Fruit fly (Drosophila melanogaster) whole organism, embryonic: Measurements from ENCODE around the gene CG14718.

ENCODE experiments used
- Adf1 ChIP-seq: fragments of 200-800 bp; sonication (Bioruptor generic); IDR thresholded peaks from 2 replicates; pipeline ENCODE4 v1.3.6; 2022; ENCODE audit warnings: missing biosample characterization, missing genetic modification characterization
- CG10209 ChIP-seq: fragments of 200-800 bp; sonication (Bioruptor generic); optimal IDR thresholded peaks from 3 replicates; lab custom pipeline; 2017; ENCODE audit warnings: missing biosample characterization, mild to moderate bottlenecking, missing genetic modification characterization, missing genetic modification reagents
- CG10979 ChIP-seq: fragments of 200-800 bp; sonication (Bioruptor generic); optimal IDR thresholded peaks from 2 replicates; lab custom pipeline; 2018; ENCODE audit warnings: missing biosample characterization, mild to moderate bottlenecking, missing genetic modification characterization, moderate library complexity
- CG12071 ChIP-seq: fragments of 200-800 bp; sonication (Bioruptor generic); optimal IDR thresholded peaks from 3 replicates; lab custom pipeline; 2018; ENCODE audit warnings: missing biosample characterization, mild to moderate bottlenecking, missing genetic modification characterization
- CG12236 ChIP-seq: fragments of 200-800 bp; sonication (Bioruptor generic); optimal IDR thresholded peaks from 2 replicates; lab custom pipeline; 2016; ENCODE audit warnings: missing biosample characterization, missing genetic modification characterization
- CG13123 ChIP-seq: fragments of 200-800 bp; sonication (Bioruptor generic); optimal IDR thresholded peaks from 2 replicates; lab custom pipeline; 2016; ENCODE audit warnings: missing biosample characterization, missing genetic modification characterization
- CG15011 ChIP-seq: fragments of 200-800 bp; sonication (Bioruptor generic); optimal IDR thresholded peaks from 3 replicates; lab custom pipeline; 2018; ENCODE audit warnings: missing biosample characterization, mild to moderate bottlenecking, missing genetic modification characterization
- CG17612 ChIP-seq: fragments of 200-800 bp; sonication (Bioruptor generic); IDR thresholded peaks from 2 replicates; pipeline ENCODE4 v1.3.6; 2022; ENCODE audit warnings: missing biosample characterization, missing genetic modification characterization
- CG2129 ChIP-seq: fragments of 200-800 bp; sonication (Bioruptor generic); IDR thresholded peaks from 2 replicates; pipeline ENCODE4 v1.3.6; 2022; ENCODE audit warnings: missing biosample characterization, missing genetic modification characterization; ENCODE audit not compliant: partially characterized antibody
- CG2199 ChIP-seq: fragments of 200-800 bp; sonication (Bioruptor generic); IDR thresholded peaks from 3 replicates; pipeline ENCODE4 v1.3.6; 2022; ENCODE audit warnings: missing biosample characterization, missing genetic modification characterization
- CG2678 ChIP-seq: fragments of 200-800 bp; sonication (Bioruptor generic); optimal IDR thresholded peaks from 3 replicates; lab custom pipeline; 2019; ENCODE audit warnings: missing biosample characterization, mild to moderate bottlenecking, missing genetic modification characterization, moderate library complexity
- CG31365 ChIP-seq: fragments of 200-800 bp; sonication (Bioruptor generic); optimal IDR thresholded peaks from 2 replicates; lab custom pipeline; 2018; ENCODE audit warnings: missing biosample characterization, mild to moderate bottlenecking, missing genetic modification characterization
- CG4328 ChIP-seq: fragments of 200-800 bp; sonication (Bioruptor generic); optimal IDR thresholded peaks from 3 replicates; lab custom pipeline; 2017; ENCODE audit warnings: missing biosample characterization, missing genetic modification reagents, missing genetic modification characterization
- CG6272 ChIP-seq: fragments of 200-800 bp; sonication (Bioruptor generic); IDR thresholded peaks from 2 replicates; pipeline ENCODE4 v1.3.6; 2022; ENCODE audit warnings: missing biosample characterization, missing genetic modification characterization
- CG6683 ChIP-seq: fragments of 200-800 bp; sonication (Bioruptor generic); optimal IDR thresholded peaks from 2 replicates; lab custom pipeline; 2017; ENCODE audit warnings: missing biosample characterization, mild to moderate bottlenecking, missing genetic modification characterization, missing genetic modification reagents
- CG6689 ChIP-seq: fragments of 200-800 bp; sonication (Bioruptor generic); IDR thresholded peaks from 2 replicates; pipeline ENCODE4 v1.3.6; 2022; ENCODE audit warnings: missing biosample characterization, missing genetic modification characterization
- CG7839 ChIP-seq: fragments of 200-800 bp; sonication (Bioruptor generic); optimal IDR thresholded peaks from 3 replicates; lab custom pipeline; 2018; ENCODE audit warnings: missing biosample characterization, mild to moderate bottlenecking, missing genetic modification characterization, moderate library complexity
- CG9215 ChIP-seq: fragments of 200-800 bp; sonication (Bioruptor generic); IDR thresholded peaks from 2 replicates; pipeline ENCODE4 v1.3.6; 2022; ENCODE audit warnings: missing biosample characterization, missing genetic modification characterization
- CG9727 ChIP-seq: fragments of 200-800 bp; sonication (Bioruptor generic); optimal IDR thresholded peaks from 3 replicates; lab custom pipeline; 2017; ENCODE audit warnings: missing biosample characterization, mild to moderate bottlenecking, missing genetic modification characterization
- CoRest ChIP-seq: fragments of 200-800 bp; sonication (Bioruptor generic); optimal IDR thresholded peaks from 3 replicates; lab custom pipeline; 2018; ENCODE audit warnings: missing biosample characterization, mild to moderate bottlenecking, missing genetic modification characterization, moderate library complexity
- D ChIP-seq, 2 experiments: fragments of 200-800 bp in 1 of 2; fragments of >200 bp in 1 of 2; sonication (Bioruptor generic) in 1 of 2; optimal IDR thresholded peaks; 2 replicates in 1 of 2; 3 replicates in 1 of 2; lab custom pipeline; 2017; ENCODE audit warnings: mild to moderate bottlenecking in 1 of 2, missing biosample characterization in 1 of 2, missing genetic modification characterization in 1 of 2, missing genetic modification reagents in 1 of 2
- Drgx ChIP-seq: fragments of 200-800 bp; sonication (Bioruptor generic); IDR thresholded peaks from 2 replicates; pipeline ENCODE4 v1.3.6; 2022; ENCODE audit warnings: missing biosample characterization, missing genetic modification characterization
- Ets65A ChIP-seq: fragments of 200-800 bp; sonication (Bioruptor generic); peaks from one replicate; lab custom pipeline; 2016; ENCODE audit warnings: missing biosample characterization, missing genetic modification characterization
- Fer1 ChIP-seq: fragments of 200-800 bp; sonication (Bioruptor generic); optimal IDR thresholded peaks from 2 replicates; lab custom pipeline; 2017; ENCODE audit warnings: missing biosample characterization, mild to moderate bottlenecking, missing genetic modification characterization
- MBD-R2 ChIP-seq: fragments of 200-800 bp; sonication (Bioruptor generic); IDR thresholded peaks from 2 replicates; pipeline ENCODE4 v1.3.6; 2022; ENCODE audit warnings: missing biosample characterization, missing genetic modification characterization
- Med ChIP-seq: fragments of 200-800 bp; sonication (Bioruptor generic); peaks from one replicate; lab custom pipeline; 2016; ENCODE audit warnings: missing biosample characterization, missing genetic modification characterization, mild to moderate bottlenecking, inconsistent platforms, moderate library complexity
- Oaz ChIP-seq: fragments of 200-800 bp; sonication (Bioruptor generic); IDR thresholded peaks from 2 replicates; pipeline ENCODE4 v1.3.6; 2022; ENCODE audit warnings: missing biosample characterization, missing genetic modification characterization
- Sin3A ChIP-seq: fragments of >200 bp; optimal IDR thresholded peaks from 2 replicates; lab custom pipeline; 2018
- Sox102F ChIP-seq: fragments of 200-800 bp; sonication (Bioruptor generic); optimal IDR thresholded peaks from 2 replicates; lab custom pipeline; 2018; ENCODE audit warnings: missing biosample characterization, mild to moderate bottlenecking, missing genetic modification characterization, moderate library complexity
- Trl ChIP-seq, 3 experiments: fragments of >200 bp in 2 of 3; fragments of 200-800 bp in 1 of 3; sonication (Bioruptor generic) in 1 of 3; optimal IDR thresholded peaks; 2 replicates in 1 of 3; 3 replicates in 2 of 3; lab custom pipeline; 2016 to 2017; ENCODE audit warnings: missing biosample characterization in 1 of 3, missing genetic modification characterization in 1 of 3
- Usf ChIP-seq: fragments of 200-800 bp; sonication (Bioruptor generic); optimal IDR thresholded peaks from 2 replicates; lab custom pipeline; 2017; ENCODE audit warnings: missing genotype, missing biosample characterization, missing genetic modification characterization
- Xrp1 ChIP-seq: fragments of 200-800 bp; sonication (Bioruptor generic); IDR thresholded peaks from 2 replicates; pipeline ENCODE4 v1.3.6; 2022; ENCODE audit warnings: missing biosample characterization, missing genetic modification characterization
- ab ChIP-seq: fragments of 200-800 bp; sonication (Bioruptor generic); optimal IDR thresholded peaks from 2 replicates; lab custom pipeline; 2016; ENCODE audit warnings: missing biosample characterization, missing genetic modification characterization
- al ChIP-seq: fragments of 200-800 bp; sonication (Bioruptor generic); IDR thresholded peaks from 2 replicates; pipeline ENCODE4 v1.3.6; 2022; ENCODE audit warnings: missing biosample characterization, missing genetic modification characterization
- ara ChIP-seq: fragments of 200-800 bp; sonication (Bioruptor generic); IDR thresholded peaks from 2 replicates; pipeline ENCODE4 v1.3.6; 2022; ENCODE audit warnings: missing biosample characterization, missing genetic modification characterization
- ase ChIP-seq: fragments of 200-800 bp; sonication (Bioruptor generic); IDR thresholded peaks from 3 replicates; pipeline ENCODE4 v1.3.6; 2022; ENCODE audit warnings: missing biosample characterization, missing genetic modification characterization
- ato ChIP-seq: fragments of 200-800 bp; sonication (Bioruptor generic); IDR thresholded peaks from 2 replicates; pipeline ENCODE4 v1.3.6; 2022; ENCODE audit warnings: missing biosample characterization, missing genetic modification characterization; ENCODE audit not compliant: partially characterized antibody
- cad ChIP-seq: fragments of >200 bp; optimal IDR thresholded peaks from 2 replicates; lab custom pipeline; 2017; ENCODE audit warnings: missing biosample characterization, missing genetic modification characterization
- chif ChIP-seq, 2 experiments: fragments of 200-800 bp; sonication (Bioruptor generic); optimal IDR thresholded peaks; 3 replicates each; lab custom pipeline; 2016; ENCODE audit warnings: missing biosample characterization in 2 of 2, missing genetic modification characterization in 2 of 2
- dimm ChIP-seq: fragments of 200-800 bp; sonication (Bioruptor generic); IDR thresholded peaks from 2 replicates; pipeline ENCODE4 v1.3.6; 2022; ENCODE audit warnings: missing biosample characterization, missing genetic modification characterization
- dm ChIP-seq: fragments of 200-800 bp; sonication (Bioruptor generic); optimal IDR thresholded peaks from 3 replicates; lab custom pipeline; 2016; ENCODE audit warnings: missing biosample characterization, missing genetic modification characterization
- dmrt99B ChIP-seq: fragments of 200-800 bp; sonication (Bioruptor generic); optimal IDR thresholded peaks from 2 replicates; lab custom pipeline; 2018; ENCODE audit warnings: missing biosample characterization, mild to moderate bottlenecking, missing genetic modification characterization, moderate library complexity
- dysf ChIP-seq: fragments of 200-800 bp; sonication (Bioruptor generic); IDR thresholded peaks from 3 replicates; pipeline ENCODE4 v1.3.6; 2022; ENCODE audit warnings: missing biosample characterization, missing genetic modification characterization
- lola ChIP-seq, 3 experiments: fragments of >200 bp in 2 of 3; fragments of 200-800 bp in 1 of 3; sonication (Bioruptor generic) in 1 of 3; optimal IDR thresholded peaks; 2 replicates each; lab custom pipeline; 2017 to 2019; ENCODE audit warnings: missing biosample characterization in 3 of 3, missing genetic modification characterization in 3 of 3, mild to moderate bottlenecking in 1 of 3, moderate library complexity in 1 of 3
- pan ChIP-seq, 4 experiments: fragments of >200 bp in 3 of 4; fragments of 200-800 bp in 1 of 4; sonication (Bioruptor generic) in 1 of 4; optimal IDR thresholded peaks in 3 of 4; IDR thresholded peaks in 1 of 4; 2 replicates each; pipeline versions ENCODE4 v1.3.6 to Lab custom; 2017 to 2022; ENCODE audit warnings: missing biosample characterization in 2 of 4, missing genetic modification characterization in 2 of 4, mixed read lengths in 1 of 4
- psq ChIP-seq: fragments of 200-800 bp; sonication (Bioruptor generic); optimal IDR thresholded peaks from 2 replicates; lab custom pipeline; 2017; ENCODE audit warnings: missing biosample characterization, missing genetic modification characterization
- ssp ChIP-seq: fragments of 200-800 bp; sonication (Bioruptor generic); IDR thresholded peaks from 2 replicates; pipeline ENCODE4 v1.3.6; 2022; ENCODE audit warnings: missing biosample characterization, missing genetic modification characterization
- stc ChIP-seq: fragments of 200-800 bp; sonication (Bioruptor generic); IDR thresholded peaks from 2 replicates; pipeline ENCODE4 v1.3.6; 2022; ENCODE audit warnings: missing biosample characterization, missing genetic modification characterization
- zen ChIP-seq: fragments of 200-800 bp; sonication (Bioruptor generic); optimal IDR thresholded peaks from 3 replicates; lab custom pipeline; 2018; ENCODE audit warnings: missing biosample characterization, mild to moderate bottlenecking, missing genetic modification characterization, moderate library complexity

The CG14718 gene

dm6 chr3R:11661712-11662111 lies 38.7 kb upstream of the CG14718 start (continued):
- TF ChIP-seq stc (GFP tag; lab: Robert Waterston, UW) (peak; percentile 40; the same call in 1 of the 2 replicates), CG12071 (peak; percentile 54), CG9215 (GFP tag; lab: Robert Waterston, UW) (no peak; the same call in 1 of the 2 replicates), ase (GFP tag; lab: Robert Waterston, UW) (peak; percentile 48; the same call in 1 of the 3 replicates), CG4328 (GFP tag; lab: Kevin White, UChicago) (no peak), CG10209 (GFP tag; lab: Kevin White, UChicago) (peak; percentile 45), CoRest (tag; lab: Kevin White, UChicago) (peak; percentile 56), MBD-R2 (no peak), Fer1 (GFP tag; lab: Kevin White, UChicago) (peak; percentile 70), dimm (peak; percentile 20; the same call in 1 of the 2 replicates)

- TF ChIP-seq CG12236 (no peak), D (optimal IDR thresholded peaks at IDR 0.05; lab: Kevin White, UChicago) (no peak), D (GFP tag; optimal IDR thresholded peaks at IDR 0.05; lab: Kevin White, UChicago) (no peak), chif (GFP tag; optimal IDR thresholded peaks at IDR 0.05; lab: Kevin White, UChicago) (peak in 1 of 2 experiments; percentile 4), cad (GFP tag; lab: Kevin White, UChicago) (no peak), ato (GFP tag; lab: Robert Waterston, UW) (no peak), CG7839 (peak; percentile 6), Sox102F (peak; percentile 27), Ets65A (no peak), lola (GFP tag; optimal IDR thresholded peaks at IDR 0.05; lab: Kevin White, UChicago) (no peak), Adf1 (GFP tag; lab: Robert Waterston, UW) (no peak), dm (GFP tag; lab: Kevin White, UChicago) (no peak), CG2199 (GFP tag; lab: Robert Waterston, UW) (no peak), CG17612 (GFP tag; lab: Robert Waterston, UW) (no peak), Sin3A (lab: Kevin White, UChicago) (no peak), ara (GFP tag; lab: Robert Waterston, UW) (no peak), Trl (optimal IDR thresholded peaks at IDR 0.05; lab: Kevin White, UChicago) (no peak), Trl (GFP tag; optimal IDR thresholded peaks at IDR 0.05; lab: Kevin White, UChicago) (no peak), Drgx (peak; percentile 35; the same call in 1 of the 2 replicates), CG15011 (GFP tag; lab: Kevin White, UChicago) (no peak), CG2129 (no peak), zen (tag; lab: Kevin White, UChicago) (no peak), Xrp1 (GFP tag; lab: Robert Waterston, UW) (peak; percentile 14; the same call in 1 of the 2 replicates), CG13123 (no peak), ssp (no peak), CG6272 (GFP tag; lab: Robert Waterston, UW) (no peak), CG6683 (GFP tag; lab: Kevin White, UChicago) (no peak), pan (optimal IDR thresholded peaks at IDR 0.05; lab: Kevin White, UChicago) (no peak), pan (GFP tag; optimal IDR thresholded peaks at IDR 0.05 in 1 of 2, IDR thresholded peaks at IDR 0.05 in 1 of 2) (peak in 1 of 2 experiments; percentile 14), CG9727 (no peak), Usf (GFP tag; lab: Kevin White, UChicago) (no peak), CG6689 (GFP tag; lab: Robert Waterston, UW) (0 out of 2 replicates have a peak, but pooled peaks have one; percentile 13), psq (no peak), Med (GFP tag; lab: Kevin White, UChicago) (peak; percentile 39), ab (no peak), dmrt99B (tag; lab: Kevin White, UChicago) (peak; percentile 37), dysf (GFP tag; lab: Robert Waterston, UW) (0 out of 3 replicates have a peak, but pooled peaks have one; percentile 30), CG2678 (tag; lab: Kevin White, UChicago) (peak; percentile 9), Oaz (GFP tag; lab: Robert Waterston, UW) (no peak), CG10979 (peak; percentile 4), CG31365 (tag; lab: Kevin White, UChicago) (no peak), al (GFP tag; lab: Robert Waterston, UW) (no peak)
Measured at dm6 chr3R:11662617-11663016, 37.8 kb upstream of the CG14718 start.
